Fruit fly (Drosophila melanogaster) Kc167 (cell line): ENCODE measurements around the gene mTerf5.

Experiments
- Myc ChIP-seq: fragments of >200 bp; optimal IDR thresholded peaks from 2 replicates; lab custom pipeline; 2017; ENCODE audit warnings: missing external identifiers
- Sin3A ChIP-seq: fragments of >200 bp; optimal IDR thresholded peaks from 2 replicates; lab custom pipeline; 2018; ENCODE audit warnings: missing external identifiers
- h ChIP-seq: fragments of >200 bp; optimal IDR thresholded peaks from 3 replicates; lab custom pipeline; 2018; ENCODE audit warnings: missing external identifiers
- psq ChIP-seq: fragments of >200 bp; optimal IDR thresholded peaks from 2 replicates; lab custom pipeline; 2017; ENCODE audit warnings: missing external identifiers

- no peak for TF ChIP-seq psq (lab: Kevin White, UChicago)
- TF ChIP-seq h (lab: Kevin White, UChicago): no peak
- no peak for TF ChIP-seq Sin3A (lab: Kevin White, UChicago)
- no peak for TF ChIP-seq Myc (lab: Kevin White, UChicago)
Observed at dm6 chr3R:18250815-18251214, 27.3 kb upstream of the mTerf5 start, which contains the start of gene CG18598.
